Fruit fly (Drosophila melanogaster) S2 (cell line): Measurements from ENCODE around the gene CG5096.

ENCODE experiments used
- CG8478 ChIP-seq: fragments of >200 bp; optimal IDR thresholded peaks from 2 replicates; lab custom pipeline; 2018
- CTCF ChIP-seq, 2 experiments: fragments of >200 bp; optimal IDR thresholded peaks; 2 replicates each; lab custom pipeline; 2018

DNA sequence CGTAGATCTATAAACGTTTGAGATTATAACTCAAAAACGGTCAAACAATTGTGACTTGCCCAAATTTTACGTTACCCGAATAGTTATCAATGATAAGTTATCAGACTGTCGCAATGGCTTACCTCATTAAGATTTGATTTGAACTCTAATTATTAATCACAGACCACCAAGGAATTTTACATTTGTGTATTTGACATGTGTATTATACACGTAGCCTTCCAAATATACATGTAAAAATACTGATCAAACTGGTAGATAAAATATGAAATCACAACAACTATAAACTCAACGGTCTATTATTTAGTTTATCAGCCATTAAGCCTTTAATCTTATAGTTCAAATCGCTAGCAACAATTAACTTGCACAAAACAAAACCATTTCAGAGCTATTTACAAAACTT, 11.4 kb downstream of the CG5096 start:
- TF ChIP-seq CG8478 (lab: Kevin White, UChicago) (no peak), CTCF (optimal IDR thresholded peaks at IDR 0.05; lab: Kevin White, UChicago) (no peak)
